Worm (Caenorhabditis elegans): ENCODE results near the gene flp-20.

The flp-20 gene

DNA sequence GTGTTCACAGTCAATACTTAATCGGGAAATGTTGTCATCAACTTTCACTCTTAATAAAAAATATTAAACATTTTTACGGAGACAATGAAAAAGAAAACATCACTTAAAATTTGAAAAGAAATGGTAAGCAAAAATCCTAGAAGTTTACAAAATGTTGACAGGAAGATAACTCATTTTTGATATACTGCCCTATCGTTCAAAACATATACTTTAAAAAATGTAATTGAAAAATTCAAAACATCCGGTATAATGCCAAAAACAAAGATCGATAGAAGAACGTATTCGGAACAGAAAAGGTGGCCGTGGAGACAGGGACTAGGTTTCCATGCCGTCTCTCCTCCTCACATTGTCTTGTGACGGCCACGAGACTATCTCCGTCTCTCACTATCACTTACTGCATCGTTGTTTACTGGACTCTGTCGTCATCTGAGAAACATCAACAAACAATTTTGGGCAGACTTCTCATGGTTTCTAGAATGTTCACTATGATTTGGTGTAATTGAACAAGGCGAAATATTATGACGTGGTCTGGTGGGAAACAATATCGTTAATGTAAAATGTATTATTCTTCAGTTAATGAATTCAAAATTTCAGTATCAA is 2.2 kb downstream of the flp-20 start, which contains the start of gene oga-1:
Gene oga-1, minus strand, starts transcription at position 51 of the 600 bp plus-strand sequence.
- TF ChIP-seq K12H6.12 (tag; optimal IDR thresholded peaks at IDR 0.05): no peak
- no peak for TF ChIP-seq ztf-18 (tag; optimal IDR thresholded peaks at IDR 0.05)
- TF ChIP-seq atf-7 (tag; optimal IDR thresholded peaks at IDR 0.05): no peak
- TF ChIP-seq F23B12.7 (tag; optimal IDR thresholded peaks at IDR 0.05; ENCODE audit: insufficient read depth): no peak
- no peak for TF ChIP-seq B0261.1 (tag; optimal IDR thresholded peaks at IDR 0.05)
- no peak for TF ChIP-seq aptf-2 (GFP tag; conservative IDR thresholded peaks at IDR 0.05)
- no peak for TF ChIP-seq nhr-27 (tag; optimal IDR thresholded peaks at IDR 0.05)
- no peak for TF ChIP-seq B0336.3 (GFP tag; IDR thresholded peaks at IDR 0.05)
- no peak for TF ChIP-seq him-1 (tag; optimal IDR thresholded peaks at IDR 0.05)
- TF ChIP-seq hmg-1.2 (GFP tag; IDR thresholded peaks at IDR 0.05): peak; percentile 82
- no peak for TF ChIP-seq ztf-28 (GFP tag; IDR thresholded peaks at IDR 0.05)
- no peak for TF ChIP-seq xnd-1 (tag; optimal IDR thresholded peaks at IDR 0.05)
- no peak for TF ChIP-seq snpc-4 (GFP tag; optimal IDR thresholded peaks at IDR 0.05)
- no peak for TF ChIP-seq snpc-4 (tag; optimal IDR thresholded peaks at IDR 0.05)
- peak; percentile 54; the same call in 1 of the 2 replicates for TF ChIP-seq let-526 (GFP tag; IDR thresholded peaks at IDR 0.05)
- no peak for TF ChIP-seq nfya-1 (tag; optimal IDR thresholded peaks at IDR 0.05; ENCODE audit: borderline replicate concordance, insufficient read depth)
- TF ChIP-seq nhr-90 (tag; optimal IDR thresholded peaks at IDR 0.05): no peak
- no peak for TF ChIP-seq C06A6.2 (GFP tag; conservative IDR thresholded peaks at IDR 0.05)
- TF ChIP-seq madf-3 (GFP tag; IDR thresholded peaks at IDR 0.05): no peak
- no peak for TF ChIP-seq lin-26 (GFP tag; IDR thresholded peaks at IDR 0.05)
- TF ChIP-seq sdz-38 (tag; optimal IDR thresholded peaks at IDR 0.05): no peak
- TF ChIP-seq hsf-1 (GFP tag; IDR thresholded peaks at IDR 0.05): peak; percentile 86
- no peak for TF ChIP-seq zim-3 (tag; optimal IDR thresholded peaks at IDR 0.05)
- no peak for TF ChIP-seq hlh-26 (GFP tag; conservative IDR thresholded peaks at IDR 0.05)
- no peak for TF ChIP-seq Y56A3A.18 (GFP tag; IDR thresholded peaks at IDR 0.05)
- TF ChIP-seq ceh-91 (GFP tag; IDR thresholded peaks at IDR 0.05): no peak
- TF ChIP-seq F57C9.4 (tag; optimal IDR thresholded peaks at IDR 0.05): no peak
- TF ChIP-seq mes-4 (tag; optimal IDR thresholded peaks at IDR 0.05): no peak
- TF ChIP-seq nfya-2 (GFP tag; IDR thresholded peaks at IDR 0.05): no peak
- no peak for TF ChIP-seq C17E4.6 (GFP tag; IDR thresholded peaks at IDR 0.05)
- TF ChIP-seq madf-10 (tag; optimal IDR thresholded peaks at IDR 0.05): peak; percentile 29
- TF ChIP-seq Y95B8A.8 (GFP tag; IDR thresholded peaks at IDR 0.05): no peak
- TF ChIP-seq ztf-25 (GFP tag; IDR thresholded peaks at IDR 0.05): no peak
- no peak for TF ChIP-seq T07F8.4 (tag; optimal IDR thresholded peaks at IDR 0.05)
- no peak for TF ChIP-seq ceh-27 (GFP tag; optimal IDR thresholded peaks at IDR 0.05)
- no peak for TF ChIP-seq aptf-3 (GFP tag; IDR thresholded peaks at IDR 0.05)
- TF ChIP-seq tbx-9 (tag; optimal IDR thresholded peaks at IDR 0.05; ENCODE audit: borderline replicate concordance): no peak
- no peak for TF ChIP-seq F57A8.1 (GFP tag; optimal IDR thresholded peaks at IDR 0.05)
- no peak for TF ChIP-seq efl-1 (GFP tag; optimal IDR thresholded peaks at IDR 0.05)
- no peak for TF ChIP-seq lsy-27 (tag; optimal IDR thresholded peaks at IDR 0.05; ENCODE audit: borderline replicate concordance, insufficient read depth)
- TF ChIP-seq attf-3 (GFP tag; conservative IDR thresholded peaks at IDR 0.05): no peak
- no peak for TF ChIP-seq ztf-22 (GFP tag; optimal IDR thresholded peaks at IDR 0.05)
- TF ChIP-seq lin-54 (GFP tag; optimal IDR thresholded peaks at IDR 0.05): no peak
- TF ChIP-seq chd-7 (tag; optimal IDR thresholded peaks at IDR 0.05): no peak
- TF ChIP-seq somi-1 (GFP tag; optimal IDR thresholded peaks at IDR 0.05): peak; percentile 68
- no peak for TF ChIP-seq attf-5 (GFP tag; optimal IDR thresholded peaks at IDR 0.05)
- peak; percentile 86 for TF ChIP-seq nhr-80 (tag; optimal IDR thresholded peaks at IDR 0.05)
- TF ChIP-seq egl-44 (GFP tag; IDR thresholded peaks at IDR 0.05): no peak
- no peak for TF ChIP-seq gei-17 (GFP tag; optimal IDR thresholded peaks at IDR 0.05)

Measured in whole organism, young adult.